Worm (Caenorhabditis elegans) whole organism, late embryonic: ENCODE measurements around the gene unc-6.

Experiments
- C38D4.7 ChIP-seq: fragments of 200-800 bp; sonication (Bioruptor generic); optimal IDR thresholded peaks from 2 replicates; lab custom pipeline; 2018; ENCODE audit warnings: mild to moderate bottlenecking, missing genetic modification characterization, moderate library complexity, missing compliant biosample characterization
- ceh-45 ChIP-seq: fragments of 200-800 bp; sonication (Bioruptor generic); IDR thresholded peaks from 2 replicates; pipeline ENCODE4 v1.3.6; 2022; ENCODE audit warnings: missing genetic modification reagents, missing genetic modification characterization, missing compliant biosample characterization
- nhr-11 ChIP-seq: fragments of 150-350 bp; optimal IDR thresholded peaks from 2 replicates; lab custom pipeline; 2014; ENCODE audit warnings: missing biosample characterization, missing genetic modification characterization
- odd-2 ChIP-seq: sonication (generic microtip); optimal IDR thresholded peaks from 2 replicates; lab custom pipeline; 2017; ENCODE audit warnings: antibody characterized with exemption, mild to moderate bottlenecking, missing genetic modification characterization, missing compliant biosample characterization
- sox-4 ChIP-seq: sonication (generic microtip); optimal IDR thresholded peaks from 2 replicates; lab custom pipeline; 2017; ENCODE audit warnings: mild to moderate bottlenecking, missing genetic modification characterization, inconsistent platforms, missing compliant biosample characterization
- unc-55 ChIP-seq: sonication (generic microtip); optimal IDR thresholded peaks from 2 replicates; lab custom pipeline; 2017; ENCODE audit warnings: missing biosample characterization, missing genetic modification reagents, missing genetic modification characterization

DNA sequence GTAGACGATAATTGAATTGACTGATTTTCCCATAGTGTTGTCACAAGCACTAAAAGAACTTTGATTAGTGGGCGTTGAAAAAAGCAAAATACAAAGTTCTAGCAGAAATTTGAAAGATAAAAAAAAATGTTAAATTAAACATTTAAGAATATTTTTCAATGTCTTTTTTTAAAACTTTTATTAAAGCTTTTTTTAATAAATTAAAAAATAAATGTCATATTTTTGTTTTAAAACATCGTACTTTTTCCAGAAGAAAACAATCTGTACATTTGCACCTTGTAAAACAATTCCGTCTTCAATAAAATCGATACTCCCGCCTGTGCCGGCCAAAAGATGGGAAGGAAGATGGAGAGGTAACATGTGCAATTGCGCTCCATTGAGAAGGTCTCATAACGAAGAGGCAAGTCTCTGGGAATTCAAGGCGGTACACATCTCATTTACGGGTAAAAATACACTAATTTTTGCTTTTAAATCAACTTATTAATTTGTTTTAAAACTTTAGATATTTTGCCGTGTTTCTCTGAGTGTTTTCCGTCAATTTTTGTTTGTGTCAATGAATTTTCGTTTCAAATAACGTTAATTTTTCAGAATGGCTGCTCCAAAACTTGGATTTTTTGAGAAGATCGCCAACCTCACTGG is 48.7 kb upstream of the unc-6 start, which contains the start of the genes glr-6 and asg-2:
- TF ChIP-seq unc-55 (no peak), C38D4.7 (no peak), sox-4 (no peak), nhr-11 (tag; lab: Kevin White, UChicago) (no peak), ceh-45 (GFP tag; lab: Robert Waterston, UW) (no peak), odd-2 (tag; lab: Kevin White, UChicago) (no peak)
